Fruit fly (Drosophila melanogaster) whole organism, embryonic: ENCODE data around the gene eIF3d1.
A peak's percentile ranks its signal among the peaks of the same experiment; 100 is the strongest.

Experiments
- Asciz ChIP-seq: fragments of 200-800 bp; sonication (Bioruptor generic); optimal IDR thresholded peaks from 2 replicates; lab custom pipeline; 2017; ENCODE audit warnings: missing biosample characterization, mild to moderate bottlenecking, missing genetic modification characterization, missing genetic modification reagents
- BEAF-32 ChIP-seq: fragments of 200-800 bp; sonication (Bioruptor generic); optimal IDR thresholded peaks from 3 replicates; lab custom pipeline; 2017; ENCODE audit warnings: missing biosample characterization, missing genetic modification characterization, mild to moderate bottlenecking, moderate library complexity, missing genetic modification reagents
- CG10654 ChIP-seq: fragments of 200-800 bp; sonication (Bioruptor generic); optimal IDR thresholded peaks from 2 replicates; lab custom pipeline; 2016; ENCODE audit warnings: missing biosample characterization, missing genetic modification characterization
- CG11085 ChIP-seq: fragments of 200-800 bp; sonication (Bioruptor generic); IDR thresholded peaks from 2 replicates; pipeline ENCODE4 v1.3.6; 2022; ENCODE audit warnings: missing biosample characterization, missing genetic modification characterization
- CG11398 ChIP-seq: fragments of 200-800 bp; sonication (Bioruptor generic); optimal IDR thresholded peaks from 2 replicates; lab custom pipeline; 2016; ENCODE audit warnings: missing biosample characterization, missing genetic modification characterization
- CG11504 ChIP-seq: fragments of 200-800 bp; sonication (Bioruptor generic); optimal IDR thresholded peaks from 3 replicates; lab custom pipeline; 2019; ENCODE audit warnings: missing biosample characterization, mild to moderate bottlenecking, missing genetic modification characterization, moderate library complexity
- CG1233 ChIP-seq: fragments of 200-800 bp; sonication (Bioruptor generic); optimal IDR thresholded peaks from 4 replicates; lab custom pipeline; 2018; ENCODE audit warnings: missing biosample characterization, mild to moderate bottlenecking, missing genetic modification characterization
- CG13775 ChIP-seq: fragments of 200-800 bp; sonication (Bioruptor generic); optimal IDR thresholded peaks from 3 replicates; lab custom pipeline; 2017; ENCODE audit warnings: missing biosample characterization, mild to moderate bottlenecking, missing genetic modification characterization
- CG14860 ChIP-seq: fragments of 200-800 bp; sonication (Bioruptor generic); IDR thresholded peaks from 3 replicates; pipeline ENCODE4 v1.3.6; 2022; ENCODE audit warnings: missing biosample characterization, missing genetic modification characterization; ENCODE audit not compliant: partially characterized antibody
- CG1529 ChIP-seq: fragments of 200-800 bp; sonication (Bioruptor generic); optimal IDR thresholded peaks from 3 replicates; lab custom pipeline; 2018; ENCODE audit warnings: missing biosample characterization, missing genetic modification characterization
- CG15514 ChIP-seq: fragments of 200-800 bp; sonication (Bioruptor generic); optimal IDR thresholded peaks from 3 replicates; lab custom pipeline; 2017; ENCODE audit warnings: missing biosample characterization, missing genetic modification characterization, mild to moderate bottlenecking, moderate library complexity, missing genetic modification reagents
- CG16779 ChIP-seq: fragments of 200-800 bp; sonication (Bioruptor generic); IDR thresholded peaks from 2 replicates; pipeline ENCODE4 v1.3.6; 2022; ENCODE audit warnings: missing biosample characterization, missing genetic modification characterization
- CG17612 ChIP-seq: fragments of 200-800 bp; sonication (Bioruptor generic); IDR thresholded peaks from 2 replicates; pipeline ENCODE4 v1.3.6; 2022; ENCODE audit warnings: missing biosample characterization, missing genetic modification characterization
- CG17802 ChIP-seq: fragments of 200-800 bp; sonication (Bioruptor generic); optimal IDR thresholded peaks from 2 replicates; lab custom pipeline; 2018; ENCODE audit warnings: missing biosample characterization, mild to moderate bottlenecking, missing genetic modification characterization, moderate library complexity
- CG2889 ChIP-seq: fragments of 200-800 bp; sonication (Bioruptor generic); IDR thresholded peaks from 3 replicates; pipeline ENCODE4 v1.3.6; 2022; ENCODE audit warnings: missing biosample characterization, missing genetic modification characterization
- CG30403 ChIP-seq: fragments of 200-800 bp; sonication (Bioruptor generic); optimal IDR thresholded peaks from 3 replicates; lab custom pipeline; 2016; ENCODE audit warnings: missing biosample characterization, missing genetic modification characterization
- CG3726 ChIP-seq: fragments of 200-800 bp; sonication (Bioruptor generic); IDR thresholded peaks from 3 replicates; pipeline ENCODE4, ENCODE4 v1.3.6; 2022; ENCODE audit warnings: missing biosample characterization, missing genetic modification characterization
- CG6175 ChIP-seq: fragments of 200-800 bp; sonication (Bioruptor generic); IDR thresholded peaks from 3 replicates; pipeline ENCODE4 v1.3.6; 2022; ENCODE audit warnings: missing biosample characterization, missing genetic modification characterization
- CG9609 ChIP-seq: fragments of 200-800 bp; sonication (Bioruptor generic); optimal IDR thresholded peaks from 3 replicates; lab custom pipeline; 2016; ENCODE audit warnings: missing biosample characterization, missing genetic modification characterization
- CG9876 ChIP-seq: fragments of 200-800 bp; sonication (Bioruptor generic); optimal IDR thresholded peaks from 2 replicates; lab custom pipeline; 2016; ENCODE audit warnings: missing biosample characterization, missing genetic modification characterization
- D19A ChIP-seq: fragments of 200-800 bp; optimal IDR thresholded peaks from 3 replicates; lab custom pipeline; 2019; ENCODE audit warnings: missing biosample characterization, mild to moderate bottlenecking, missing genetic modification characterization, moderate library complexity
- Dfd ChIP-seq, 2 experiments: fragments of >200 bp; optimal IDR thresholded peaks; 2 replicates each; lab custom pipeline; 2017; ENCODE audit warnings: missing biosample characterization in 2 of 2, missing genetic modification characterization in 2 of 2
- Ets65A ChIP-seq: fragments of 200-800 bp; sonication (Bioruptor generic); peaks from one replicate; lab custom pipeline; 2016; ENCODE audit warnings: missing biosample characterization, missing genetic modification characterization
- Ets97D ChIP-seq: fragments of 200-800 bp; sonication (Bioruptor generic); optimal IDR thresholded peaks from 3 replicates; lab custom pipeline; 2016; ENCODE audit warnings: missing biosample characterization, missing genetic modification characterization
- GATAe ChIP-seq: fragments of 200-800 bp; sonication (Bioruptor generic); conservative IDR thresholded peaks from 2 replicates; pipeline ENCODE4 v1.3.6; 2022; ENCODE audit warnings: missing biosample characterization, missing genetic modification characterization
- H15 ChIP-seq: fragments of 200-800 bp; sonication (Bioruptor generic); IDR thresholded peaks from 3 replicates; pipeline ENCODE4 v1.3.6; 2022; ENCODE audit warnings: missing biosample characterization, missing genetic modification characterization
- Hand ChIP-seq: fragments of 200-800 bp; sonication (Bioruptor generic); optimal IDR thresholded peaks from 2 replicates; lab custom pipeline; 2017; ENCODE audit warnings: mild to moderate bottlenecking, missing biosample characterization, missing genetic modification reagents, missing genetic modification characterization
- Hmx ChIP-seq: fragments of 200-800 bp; sonication (Bioruptor generic); optimal IDR thresholded peaks from 2 replicates; lab custom pipeline; 2016; ENCODE audit warnings: missing biosample characterization, missing genetic modification characterization
- Max ChIP-seq: fragments of 200-800 bp; sonication (Bioruptor generic); optimal IDR thresholded peaks from 2 replicates; lab custom pipeline; 2016; ENCODE audit warnings: missing biosample characterization, mild to moderate bottlenecking, missing genetic modification characterization
- NC2α ChIP-seq: fragments of 200-800 bp; sonication (Bioruptor generic); optimal IDR thresholded peaks from 2 replicates; lab custom pipeline; 2016; ENCODE audit warnings: missing biosample characterization, missing genetic modification characterization
- Pdp1 ChIP-seq, 2 experiments: fragments of 200-800 bp; sonication (Bioruptor generic); optimal IDR thresholded peaks; 3 replicates each; lab custom pipeline; 2016; ENCODE audit warnings: missing biosample characterization in 2 of 2, missing genetic modification characterization in 2 of 2, mild to moderate bottlenecking in 1 of 2, moderate library complexity in 1 of 2
- abd-A ChIP-seq: fragments of 200-800 bp; sonication (Bioruptor generic); optimal IDR thresholded peaks from 3 replicates; lab custom pipeline; 2019; ENCODE audit warnings: missing biosample characterization, mild to moderate bottlenecking, missing genetic modification characterization, moderate library complexity
- croc ChIP-seq: fragments of 200-800 bp; sonication (Bioruptor generic); conservative IDR thresholded peaks from 3 replicates; pipeline ENCODE4 v1.3.6; 2022; ENCODE audit warnings: missing biosample characterization, missing genetic modification characterization
- eve ChIP-seq, 2 experiments: fragments of >200 bp; optimal IDR thresholded peaks; 2 replicates each; lab custom pipeline; 2017; ENCODE audit warnings: missing biosample characterization in 2 of 2, missing genetic modification characterization in 2 of 2
- fd96Cb ChIP-seq: fragments of 200-800 bp; sonication (Bioruptor generic); optimal IDR thresholded peaks from 2 replicates; lab custom pipeline; 2018; ENCODE audit warnings: missing biosample characterization, mild to moderate bottlenecking, missing genetic modification characterization, moderate library complexity
- ftz-f1 ChIP-seq: fragments of 200-800 bp; sonication (Bioruptor generic); optimal IDR thresholded peaks from 2 replicates; lab custom pipeline; 2016; ENCODE audit warnings: missing biosample characterization, missing genetic modification characterization
- gfzf ChIP-seq: fragments of 200-800 bp; sonication (Bioruptor generic); optimal IDR thresholded peaks from 2 replicates; lab custom pipeline; 2016; ENCODE audit warnings: missing biosample characterization, mild to moderate bottlenecking, missing genetic modification characterization, moderate library complexity
- nom ChIP-seq: fragments of 200-800 bp; sonication (Bioruptor generic); optimal IDR thresholded peaks from 2 replicates; lab custom pipeline; 2017; ENCODE audit warnings: missing biosample characterization, missing genetic modification characterization, mild to moderate bottlenecking, moderate library complexity, missing genetic modification reagents
- prd ChIP-seq, 3 experiments: fragments of >200 bp in 2 of 3; fragments of 200-800 bp in 1 of 3; sonication (Bioruptor generic) in 1 of 3; optimal IDR thresholded peaks in 2 of 3; IDR thresholded peaks in 1 of 3; 2 replicates in 2 of 3; 3 replicates in 1 of 3; pipeline versions ENCODE4 v1.3.6 to Lab custom; 2017 to 2022; ENCODE audit warnings: missing biosample characterization in 1 of 3, missing genetic modification characterization in 1 of 3
- pros ChIP-seq: fragments of 200-800 bp; sonication (Bioruptor generic); optimal IDR thresholded peaks from 3 replicates; lab custom pipeline; 2019; ENCODE audit warnings: missing biosample characterization, mild to moderate bottlenecking, missing genetic modification characterization, moderate library complexity
- pum ChIP-seq: fragments of 200-800 bp; sonication (Bioruptor generic); optimal IDR thresholded peaks from 2 replicates; lab custom pipeline; 2016; ENCODE audit warnings: missing biosample characterization, missing genetic modification characterization
- repo ChIP-seq: fragments of 200-800 bp; sonication (Bioruptor generic); optimal IDR thresholded peaks from 2 replicates; lab custom pipeline; 2016; ENCODE audit warnings: missing biosample characterization, missing genetic modification characterization
- sc ChIP-seq, 3 experiments: fragments of >200 bp in 2 of 3; fragments of 200-800 bp in 1 of 3; sonication (Bioruptor generic) in 1 of 3; optimal IDR thresholded peaks; 2 replicates in 2 of 3; 3 replicates in 1 of 3; lab custom pipeline; 2017; ENCODE audit warnings: mild to moderate bottlenecking in 1 of 3, missing biosample characterization in 1 of 3, missing genetic modification characterization in 1 of 3, missing genetic modification reagents in 1 of 3
- sens-2 ChIP-seq: fragments of 200-800 bp; sonication (Bioruptor generic); IDR thresholded peaks from 2 replicates; pipeline ENCODE4 v1.3.6; 2022; ENCODE audit warnings: missing biosample characterization, missing genetic modification characterization
- sug ChIP-seq: fragments of 200-800 bp; optimal IDR thresholded peaks from 2 replicates; lab custom pipeline; 2019; ENCODE audit warnings: missing biosample characterization, mild to moderate bottlenecking, missing genetic modification characterization, moderate library complexity
- tio ChIP-seq: fragments of 200-800 bp; sonication (Bioruptor generic); optimal IDR thresholded peaks from 2 replicates; lab custom pipeline; 2017; ENCODE audit warnings: missing biosample characterization, missing genetic modification characterization, inconsistent platforms
- ttk ChIP-seq: fragments of 200-800 bp; sonication (Bioruptor generic); IDR thresholded peaks from 2 replicates; pipeline ENCODE4 v2.1.2; 2022; ENCODE audit warnings: missing biosample characterization, missing genetic modification characterization

The eIF3d1 gene

dm6 chr3R:23678349-23679193 is 1.3 kb upstream of the eIF3d1 start, which contains the start of gene GILT2 (continued):
- TF ChIP-seq CG17802 (tag; lab: Kevin White, UChicago) (peak; percentile 49), Dfd (GFP tag; optimal IDR thresholded peaks at IDR 0.05; lab: Kevin White, UChicago) (peak in 1 of 2 experiments; percentile 41), CG10654 (GFP tag; lab: Kevin White, UChicago) (peak; percentile 78), CG1529 (GFP tag; lab: Kevin White, UChicago) (peak; percentile 87), sc (optimal IDR thresholded peaks at IDR 0.05; lab: Kevin White, UChicago) (no peak), sc (GFP tag; optimal IDR thresholded peaks at IDR 0.05; lab: Kevin White, UChicago) (peak; percentile 80), CG9609 (GFP tag; lab: Kevin White, UChicago) (peak; percentile 21), CG3726 (GFP tag; lab: Robert Waterston, UW) (peak; percentile 76; the same call in 2 of the 3 replicates), CG16779 (0 out of 2 replicates have a peak, but pooled peaks have one; percentile 32), pros (peak; percentile 21), ftz-f1 (GFP tag; lab: Kevin White, UChicago) (peak; percentile 43), D19A (tag; lab: Kevin White, UChicago) (peak; percentile 91), Pdp1 (GFP tag; optimal IDR thresholded peaks at IDR 0.05; lab: Kevin White, UChicago) (peak; percentile 55), BEAF-32 (GFP tag; lab: Kevin White, UChicago) (peak; percentile 1), eve (GFP tag; optimal IDR thresholded peaks at IDR 0.05; lab: Kevin White, UChicago) (no peak), CG2889 (GFP tag; lab: Robert Waterston, UW) (peak; percentile 77; the same call in 2 of the 3 replicates), CG13775 (GFP tag; lab: Kevin White, UChicago) (peak; percentile 88), Max (GFP tag; lab: Kevin White, UChicago) (peak; percentile 90), GATAe (GFP tag; lab: Robert Waterston, UW) (peak; percentile 59), CG11398 (no peak), Asciz (GFP tag; lab: Kevin White, UChicago) (peak; percentile 94), Ets97D (GFP tag; lab: Kevin White, UChicago) (peak; percentile 48), CG6175 (GFP tag; lab: Robert Waterston, UW) (peak; percentile 39; the same call in 1 of the 3 replicates), abd-A (tag; lab: Kevin White, UChicago) (no peak), Ets65A (GFP tag; lab: Kevin White, UChicago) (peak; percentile 1), NC2α (no peak), sens-2 (GFP tag; lab: Robert Waterston, UW) (peak; percentile 76), gfzf (GFP tag; lab: Kevin White, UChicago) (no peak), CG11085 (peak; percentile 72), CG15514 (peak; percentile 85), CG1233 (GFP tag; lab: Kevin White, UChicago) (peak; percentile 91), Hand (GFP tag; lab: Kevin White, UChicago) (peak; percentile 88), Hmx (GFP tag; lab: Kevin White, UChicago) (no peak), CG11504 (tag; lab: Kevin White, UChicago) (peak; percentile 94), CG17612 (GFP tag; lab: Robert Waterston, UW) (peak; percentile 73; the same call in 1 of the 2 replicates), croc (GFP tag; lab: Robert Waterston, UW) (peak; percentile 89), CG9876 (no peak), nom (GFP tag; lab: Kevin White, UChicago) (peak; percentile 39), repo (GFP tag; lab: Kevin White, UChicago) (no peak), sug (peak; percentile 88), prd (optimal IDR thresholded peaks at IDR 0.05; lab: Kevin White, UChicago) (no peak), prd (GFP tag; IDR thresholded peaks at IDR 0.05; lab: Robert Waterston, UW) (peak; percentile 95), tio (GFP tag; lab: Kevin White, UChicago) (peak; percentile 77), CG14860 (no peak), CG30403 (GFP tag; lab: Kevin White, UChicago) (peak; percentile 88), fd96Cb (tag; lab: Kevin White, UChicago) (peak; percentile 93), H15 (GFP tag; lab: Robert Waterston, UW) (peak; percentile 86), pum (GFP tag; lab: Kevin White, UChicago) (peak; percentile 39), ttk (peak; percentile 93)
